Fruit fly (Drosophila melanogaster): ENCODE data around the gene CG18249.
A peak's percentile ranks its signal among the peaks of the same experiment; 100 is the strongest.

CG18249 gene

DNA sequence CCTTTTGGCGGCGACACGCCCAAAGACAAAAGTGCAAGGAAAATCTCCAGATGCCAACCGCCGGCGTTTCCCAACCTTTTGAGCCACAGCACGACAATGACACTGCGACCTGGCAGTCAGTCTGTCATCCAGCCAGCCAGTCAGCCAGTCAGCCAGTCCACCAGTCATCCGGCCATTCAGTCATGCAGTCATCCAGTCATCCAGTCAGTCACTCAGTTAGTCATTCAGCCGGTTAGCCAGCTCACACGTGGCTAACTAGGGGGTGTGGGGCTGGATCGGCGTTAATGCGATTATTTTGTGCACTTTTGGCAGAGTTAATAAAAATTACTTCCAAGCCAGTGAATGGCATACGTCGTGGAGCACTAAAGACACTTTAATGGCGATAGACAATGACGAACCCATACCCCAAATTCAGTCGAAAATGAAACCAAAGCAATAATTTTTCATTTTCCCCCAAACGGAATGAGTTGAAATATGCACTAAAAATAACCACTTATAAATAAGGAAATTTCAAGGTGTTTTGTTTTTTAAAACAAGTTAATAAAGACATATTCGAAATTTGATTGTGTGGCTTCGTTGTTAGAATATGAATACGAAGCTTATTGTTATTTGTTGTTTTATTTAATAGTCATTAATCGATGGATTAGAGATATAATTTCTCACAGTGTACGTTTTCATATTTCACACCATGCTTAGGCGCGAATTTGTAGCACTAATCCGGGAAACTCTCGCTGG, 4.9 kb downstream of the CG18249 start (continued):
- TF ChIP-seq CG14710 (tag; optimal IDR thresholded peaks at IDR 0.05) (peak; percentile 28), Tbp (GFP tag; optimal IDR thresholded peaks at IDR 0.05) (no peak), Med (GFP tag) (peak; percentile 29), ato (GFP tag; IDR thresholded peaks at IDR 0.05; ENCODE audit: partially characterized antibody) (no peak), Sox102F (GFP tag; optimal IDR thresholded peaks at IDR 0.05) (peak; percentile 30), NC2β (GFP tag; optimal IDR thresholded peaks at IDR 0.05) (no peak), vfl (GFP tag; optimal IDR thresholded peaks at IDR 0.05) (no peak), Awh (GFP tag; IDR thresholded peaks at IDR 0.05) (no peak), klu (GFP tag; IDR thresholded peaks at IDR 0.05) (0 out of 2 replicates have a peak, but pooled peaks have one; percentile 4), BEAF-32 (GFP tag; optimal IDR thresholded peaks at IDR 0.05) (no peak), nmo (GFP tag; optimal IDR thresholded peaks at IDR 0.05) (peak; percentile 12), CG8388 (GFP tag; optimal IDR thresholded peaks at IDR 0.05) (peak; percentile 6), ttk (GFP tag; IDR thresholded peaks at IDR 0.05) (0 out of 2 replicates have a peak, but pooled peaks have one; percentile 37), CG17568 (GFP tag; optimal IDR thresholded peaks at IDR 0.05) (no peak), CG7786 (GFP tag; optimal IDR thresholded peaks at IDR 0.05) (no peak), CG13775 (GFP tag; optimal IDR thresholded peaks at IDR 0.05) (no peak), gcm2 (GFP tag; optimal IDR thresholded peaks at IDR 0.05) (no peak), CG2712 (tag; optimal IDR thresholded peaks at IDR 0.05) (peak; percentile 48), CG17328 (GFP tag; IDR thresholded peaks at IDR 0.05) (no peak), Blimp-1 (GFP tag; optimal IDR thresholded peaks at IDR 0.05) (peak; percentile 31), CG30403 (GFP tag; optimal IDR thresholded peaks at IDR 0.05) (peak; percentile 8), unpg (GFP tag; optimal IDR thresholded peaks at IDR 0.05) (peak; percentile 27), abd-A (tag; optimal IDR thresholded peaks at IDR 0.05) (no peak), CG1602 (GFP tag; optimal IDR thresholded peaks at IDR 0.05) (no peak), Doc3 (GFP tag; IDR thresholded peaks at IDR 0.05; ENCODE audit: partially characterized antibody) (no peak), PHDP (tag; optimal IDR thresholded peaks at IDR 0.05) (peak; percentile 15), Trl (optimal IDR thresholded peaks at IDR 0.05) (no peak), Trl (GFP tag; optimal IDR thresholded peaks at IDR 0.05) (no peak), peb (GFP tag; IDR thresholded peaks at IDR 0.05) (no peak), dmrt11E (tag; optimal IDR thresholded peaks at IDR 0.05) (peak; percentile 45), CG10979 (tag; optimal IDR thresholded peaks at IDR 0.05) (peak; percentile 51), Neu2 (GFP tag; optimal IDR thresholded peaks at IDR 0.05; ENCODE audit: borderline replicate concordance) (no peak), Usf (GFP tag; optimal IDR thresholded peaks at IDR 0.05) (no peak), amos (GFP tag; IDR thresholded peaks at IDR 0.05; ENCODE audit: partially characterized antibody) (no peak), Hr78 (GFP tag; optimal IDR thresholded peaks at IDR 0.05) (no peak), CG3281 (GFP tag; optimal IDR thresholded peaks at IDR 0.05) (no peak), wdn (GFP tag; IDR thresholded peaks at IDR 0.05) (no peak), trem (tag; optimal IDR thresholded peaks at IDR 0.05) (peak; percentile 16), Xrp1 (GFP tag; IDR thresholded peaks at IDR 0.05) (peak; percentile 61), CG5953 (GFP tag; IDR thresholded peaks at IDR 0.05) (no peak), CG7372 (GFP tag; IDR thresholded peaks at IDR 0.05) (no peak), CG11504 (tag; optimal IDR thresholded peaks at IDR 0.05) (peak; percentile 41), CG10267 (tag; optimal IDR thresholded peaks at IDR 0.05) (peak; percentile 15), crp (GFP tag; optimal IDR thresholded peaks at IDR 0.05) (no peak), fd102C (GFP tag; optimal IDR thresholded peaks at IDR 0.05) (no peak), CG12071 (GFP tag; optimal IDR thresholded peaks at IDR 0.05) (no peak), vvl (GFP tag; IDR thresholded peaks at IDR 0.05) (no peak), fd3F (GFP tag; optimal IDR thresholded peaks at IDR 0.05) (no peak), CG9727 (GFP tag; optimal IDR thresholded peaks at IDR 0.05) (peak; percentile 11)
